Worm (Caenorhabditis elegans): Measurements from ENCODE around the gene T05A7.7.

DNA sequence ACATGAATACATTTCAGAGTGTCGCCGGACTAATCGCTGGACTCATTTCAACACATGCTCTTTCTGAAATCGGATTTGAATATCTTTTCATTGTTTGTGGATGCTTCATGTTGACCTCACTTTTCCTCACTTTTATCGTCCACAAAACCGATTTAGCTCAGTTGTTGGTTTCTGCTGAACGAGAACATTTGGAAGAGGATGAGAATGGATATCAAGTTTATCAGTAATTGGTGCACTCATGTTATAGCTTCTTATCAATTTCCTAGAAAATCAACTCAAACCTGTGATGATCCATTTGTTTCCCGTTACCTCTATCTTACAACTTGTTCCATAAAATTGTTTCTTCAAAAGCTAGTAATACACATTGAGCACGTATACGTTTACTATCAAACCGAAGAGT lies 14.8 kb upstream of the T05A7.7 start:
- TF ChIP-seq him-1 (tag; optimal IDR thresholded peaks at IDR 0.05) (no peak), dao-5 (tag; optimal IDR thresholded peaks at IDR 0.05) (no peak)

All from whole organism, L4/young adult.